Worm (Caenorhabditis elegans) whole organism, L1 larva: Measurements from ENCODE around the gene trf-1.

ENCODE experiments used
- aly-2 ChIP-seq: fragments of 150-350 bp; optimal IDR thresholded peaks from 2 replicates; lab custom pipeline; 2014; ENCODE audit warnings: missing biosample characterization, missing genetic modification characterization
- ama-1 ChIP-seq: fragments of 150-350 bp; optimal IDR thresholded peaks from 2 replicates; lab custom pipeline; 2014
- mep-1 ChIP-seq: fragments of 150-350 bp; optimal IDR thresholded peaks from 2 replicates; lab custom pipeline; 2014; ENCODE audit warnings: missing biosample characterization, missing genetic modification characterization
- nhr-12 ChIP-seq: sonication (generic microtip); optimal IDR thresholded peaks from 2 replicates; lab custom pipeline; 2017; ENCODE audit warnings: missing biosample characterization, missing genetic modification characterization
- nhr-237 ChIP-seq: fragments of 150-350 bp; optimal IDR thresholded peaks from 2 replicates; lab custom pipeline; 2014; ENCODE audit warnings: missing biosample characterization, missing genetic modification characterization
- ztf-11 ChIP-seq, 2 experiments: sonication (generic microtip); optimal IDR thresholded peaks; 2 replicates each; lab custom pipeline; 2016 to 2017; ENCODE audit warnings: missing genetic modification characterization in 2 of 2, missing biosample characterization in 1 of 2, missing compliant biosample characterization in 1 of 2

ce11 chrIII:13435570-13435969, 5.3 kb downstream of the trf-1 start, which contains the start of gene F45G2.8:
- TF ChIP-seq mep-1 (tag; lab: Kevin White, UChicago) (no peak), nhr-237 (tag; lab: Kevin White, UChicago) (no peak), nhr-12 (no peak), ama-1 (no peak), ztf-11 (tag; optimal IDR thresholded peaks at IDR 0.05; lab: Kevin White, UChicago) (no peak), aly-2 (tag; lab: Kevin White, UChicago) (no peak)
